Worm (Caenorhabditis elegans) whole organism, L3 larva: ENCODE data around the gene ajm-1.

Experiments used
- ama-1 ChIP-seq: fragments of 150-350 bp; optimal IDR thresholded peaks from 2 replicates; lab custom pipeline; 2018
- nhr-77 ChIP-seq: fragments of 150-350 bp; optimal IDR thresholded peaks from 2 replicates; lab custom pipeline; 2014; ENCODE audit warnings: missing biosample characterization, missing genetic modification characterization
- pqm-1 ChIP-seq: fragments of 150-350 bp; optimal IDR thresholded peaks from 2 replicates; lab custom pipeline; 2017; ENCODE audit warnings: missing biosample characterization, missing genetic modification characterization, inconsistent platforms
- ztf-11 ChIP-seq: fragments of 150-350 bp; optimal IDR thresholded peaks from 2 replicates; lab custom pipeline; 2014; ENCODE audit warnings: missing biosample characterization, missing genetic modification characterization

DNA sequence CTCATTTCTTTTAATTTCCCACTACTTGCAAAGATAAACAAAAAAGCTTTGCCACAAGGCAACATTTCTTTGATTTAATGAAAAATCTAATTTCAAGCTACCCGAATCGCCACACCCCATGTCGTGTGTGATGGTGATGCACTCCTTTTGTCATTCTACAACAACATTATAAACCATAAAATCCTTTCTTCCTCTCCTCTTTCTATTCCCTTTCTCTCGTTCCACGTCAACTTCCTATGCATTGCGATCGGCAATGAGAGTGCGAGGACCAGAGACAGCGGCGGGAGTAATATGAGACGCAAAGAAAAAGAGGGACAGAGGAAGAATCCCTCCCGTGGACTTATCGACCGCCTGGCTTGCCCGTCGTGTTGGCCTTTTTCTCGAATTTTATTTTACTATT lies 14.7 kb upstream of the ajm-1 start:
- no peak for TF ChIP-seq ztf-11
- no peak for TF ChIP-seq pqm-1 (tag; lab: Kevin White, UChicago)
- no peak for TF ChIP-seq nhr-77 (tag; lab: Kevin White, UChicago)
- TF ChIP-seq ama-1 (lab: Kevin White, UChicago) = no peak
